Worm (Caenorhabditis elegans) whole organism, late embryonic: ENCODE data around the gene psmd-9.
"Not testable (repeated sequence)": the region's sequence is repeated elsewhere in the genome, so short reads cannot be mapped to it uniquely, and the experiment has no call there.

ENCODE experiments used
- C08G9.2 ChIP-seq: sonication (generic microtip); optimal IDR thresholded peaks from 2 replicates; lab custom pipeline; 2016; ENCODE audit warnings: mild to moderate bottlenecking, missing genetic modification characterization, moderate library complexity, missing compliant biosample characterization
- K09A11.1 ChIP-seq: sonication (generic microtip); optimal IDR thresholded peaks from 2 replicates; lab custom pipeline; 2017; ENCODE audit warnings: antibody characterized with exemption, mild to moderate bottlenecking, missing genetic modification characterization, missing compliant biosample characterization; ENCODE audit not compliant: insufficient read depth
- T23F11.4 ChIP-seq: fragments of 200-800 bp; sonication (Bioruptor generic); optimal IDR thresholded peaks from 2 replicates; lab custom pipeline; 2018; ENCODE audit warnings: mild to moderate bottlenecking, missing genetic modification characterization, missing compliant biosample characterization
- ahr-1 ChIP-seq: sonication (generic microtip); optimal IDR thresholded peaks from 2 replicates; lab custom pipeline; 2016; ENCODE audit warnings: missing genetic modification characterization, missing compliant biosample characterization
- ama-1 ChIP-seq: fragments of 150-350 bp; optimal IDR thresholded peaks from 2 replicates; lab custom pipeline; 2014
- ceh-18 ChIP-seq: sonication (generic microtip); optimal IDR thresholded peaks from 2 replicates; lab custom pipeline; 2016; ENCODE audit warnings: missing genetic modification characterization, missing compliant biosample characterization
- ceh-19 ChIP-seq: fragments of 200-800 bp; sonication (Bioruptor generic); optimal IDR thresholded peaks from 2 replicates; lab custom pipeline; 2018; ENCODE audit warnings: mild to moderate bottlenecking, missing genetic modification characterization, missing compliant biosample characterization
- ceh-2 ChIP-seq: sonication (generic microtip); optimal IDR thresholded peaks from 2 replicates; lab custom pipeline; 2016; ENCODE audit warnings: missing genotype, missing genetic modification characterization, missing compliant biosample characterization
- ceh-22 ChIP-seq: sonication (generic microtip); optimal IDR thresholded peaks from 2 replicates; lab custom pipeline; 2017; ENCODE audit warnings: missing biosample characterization, missing genetic modification characterization
- ceh-31 ChIP-seq: sonication (generic microtip); optimal IDR thresholded peaks from 2 replicates; lab custom pipeline; 2016; ENCODE audit warnings: missing genetic modification characterization, missing compliant biosample characterization
- ceh-45 ChIP-seq: fragments of 200-800 bp; sonication (Bioruptor generic); IDR thresholded peaks from 2 replicates; pipeline ENCODE4 v1.3.6; 2022; ENCODE audit warnings: missing genetic modification reagents, missing genetic modification characterization, missing compliant biosample characterization
- ceh-48 ChIP-seq: sonication (generic microtip); optimal IDR thresholded peaks from 2 replicates; lab custom pipeline; 2016; ENCODE audit warnings: missing genetic modification characterization, inconsistent platforms, missing compliant biosample characterization
- ceh-6 ChIP-seq: fragments of 200-800 bp; sonication (Bioruptor generic); optimal IDR thresholded peaks from 2 replicates; lab custom pipeline; 2018; ENCODE audit warnings: mild to moderate bottlenecking, missing genetic modification characterization, missing compliant biosample characterization
- ceh-9 ChIP-seq: sonication (generic microtip); optimal IDR thresholded peaks from 2 replicates; lab custom pipeline; 2016; ENCODE audit warnings: mild to moderate bottlenecking, missing genetic modification characterization, inconsistent platforms, missing compliant biosample characterization
- che-1 ChIP-seq: sonication (generic microtip); optimal IDR thresholded peaks from 2 replicates; lab custom pipeline; 2016; ENCODE audit warnings: mild to moderate bottlenecking, missing genetic modification characterization, missing compliant biosample characterization
- dmd-4 ChIP-seq: sonication (generic microtip); optimal IDR thresholded peaks from 2 replicates; lab custom pipeline; 2016; ENCODE audit warnings: borderline replicate concordance, missing genetic modification characterization, missing compliant biosample characterization
- elt-2 ChIP-seq: sonication (generic microtip); optimal IDR thresholded peaks from 2 replicates; lab custom pipeline; 2016; ENCODE audit warnings: missing genetic modification reagents, missing genetic modification characterization, missing compliant biosample characterization
- elt-4 ChIP-seq: sonication (generic microtip); optimal IDR thresholded peaks from 2 replicates; lab custom pipeline; 2016; ENCODE audit warnings: missing genetic modification characterization, missing compliant biosample characterization
- ets-4 ChIP-seq: sonication (generic microtip); optimal IDR thresholded peaks from 2 replicates; lab custom pipeline; 2016; ENCODE audit warnings: missing genetic modification characterization, missing compliant biosample characterization
- fkh-6 ChIP-seq: sonication (generic microtip); optimal IDR thresholded peaks from 2 replicates; lab custom pipeline; 2016; ENCODE audit warnings: missing genetic modification characterization, missing compliant biosample characterization
- gmeb-2 ChIP-seq: sonication (generic microtip); optimal IDR thresholded peaks from 2 replicates; lab custom pipeline; 2016; ENCODE audit warnings: missing genetic modification characterization, inconsistent platforms, missing compliant biosample characterization
- hlh-13 ChIP-seq: fragments of 200-800 bp; sonication (Bioruptor generic); optimal IDR thresholded peaks from 2 replicates; lab custom pipeline; 2018; ENCODE audit warnings: mild to moderate bottlenecking, missing genetic modification characterization, missing compliant biosample characterization
- hlh-15 ChIP-seq: sonication (generic microtip); optimal IDR thresholded peaks from 2 replicates; lab custom pipeline; 2016; ENCODE audit warnings: missing genetic modification characterization, missing compliant biosample characterization
- hlh-6 ChIP-seq: sonication (generic microtip); optimal IDR thresholded peaks from 2 replicates; lab custom pipeline; 2016; ENCODE audit warnings: missing genotype, missing genetic modification characterization, missing compliant biosample characterization
- nhr-11 ChIP-seq: fragments of 150-350 bp; optimal IDR thresholded peaks from 2 replicates; lab custom pipeline; 2014; ENCODE audit warnings: missing biosample characterization, missing genetic modification characterization
- npax-4 ChIP-seq: sonication (generic microtip); optimal IDR thresholded peaks from 2 replicates; lab custom pipeline; 2016; ENCODE audit warnings: missing genetic modification characterization, missing compliant biosample characterization
- odd-2 ChIP-seq: sonication (generic microtip); optimal IDR thresholded peaks from 2 replicates; lab custom pipeline; 2017; ENCODE audit warnings: antibody characterized with exemption, mild to moderate bottlenecking, missing genetic modification characterization, missing compliant biosample characterization
- pag-3 ChIP-seq: sonication (generic microtip); optimal IDR thresholded peaks from 2 replicates; lab custom pipeline; 2016; ENCODE audit warnings: missing compliant biosample characterization, missing genetic modification characterization, borderline replicate concordance
- pax-1 ChIP-seq: fragments of 150-350 bp; optimal IDR thresholded peaks from 2 replicates; lab custom pipeline; 2014; ENCODE audit warnings: missing biosample characterization, missing genetic modification characterization
- pha-2 ChIP-seq: sonication (generic microtip); optimal IDR thresholded peaks from 2 replicates; lab custom pipeline; 2017; ENCODE audit warnings: mild to moderate bottlenecking, missing genetic modification characterization, missing compliant biosample characterization
- pqm-1 ChIP-seq: sonication (generic microtip); optimal IDR thresholded peaks from 2 replicates; lab custom pipeline; 2016; ENCODE audit warnings: missing genetic modification characterization, missing compliant biosample characterization
- ref-2 ChIP-seq: sonication (generic microtip); optimal IDR thresholded peaks from 2 replicates; lab custom pipeline; 2016; ENCODE audit warnings: missing genetic modification characterization, missing compliant biosample characterization
- sdc-2 ChIP-seq: sonication (generic microtip); optimal IDR thresholded peaks from 2 replicates; lab custom pipeline; 2016; ENCODE audit warnings: missing genotype, missing genetic modification characterization, missing compliant biosample characterization
- sox-4 ChIP-seq: sonication (generic microtip); optimal IDR thresholded peaks from 2 replicates; lab custom pipeline; 2017; ENCODE audit warnings: mild to moderate bottlenecking, missing genetic modification characterization, inconsistent platforms, missing compliant biosample characterization
- tbx-2 ChIP-seq: sonication (generic microtip); optimal IDR thresholded peaks from 2 replicates; lab custom pipeline; 2016; ENCODE audit warnings: missing genetic modification characterization, missing compliant biosample characterization
- tbx-7 ChIP-seq: sonication (generic microtip); optimal IDR thresholded peaks from 2 replicates; lab custom pipeline; 2016; ENCODE audit warnings: missing genotype, missing genetic modification characterization, missing compliant biosample characterization
- ttx-3 ChIP-seq: sonication (generic microtip); optimal IDR thresholded peaks from 2 replicates; lab custom pipeline; 2016; ENCODE audit warnings: missing genetic modification reagents, missing genetic modification characterization, missing compliant biosample characterization
- unc-42 ChIP-seq: sonication (generic microtip); optimal IDR thresholded peaks from 2 replicates; lab custom pipeline; 2016; ENCODE audit warnings: missing genotype, missing genetic modification characterization, missing compliant biosample characterization
- zip-5 ChIP-seq: sonication (generic microtip); optimal IDR thresholded peaks from 2 replicates; lab custom pipeline; 2016; ENCODE audit warnings: missing genetic modification characterization, missing compliant biosample characterization
- ztf-16 ChIP-seq: sonication (generic microtip); optimal IDR thresholded peaks from 2 replicates; lab custom pipeline; 2017; ENCODE audit warnings: missing genetic modification characterization, missing compliant biosample characterization

Gene psmd-9

DNA sequence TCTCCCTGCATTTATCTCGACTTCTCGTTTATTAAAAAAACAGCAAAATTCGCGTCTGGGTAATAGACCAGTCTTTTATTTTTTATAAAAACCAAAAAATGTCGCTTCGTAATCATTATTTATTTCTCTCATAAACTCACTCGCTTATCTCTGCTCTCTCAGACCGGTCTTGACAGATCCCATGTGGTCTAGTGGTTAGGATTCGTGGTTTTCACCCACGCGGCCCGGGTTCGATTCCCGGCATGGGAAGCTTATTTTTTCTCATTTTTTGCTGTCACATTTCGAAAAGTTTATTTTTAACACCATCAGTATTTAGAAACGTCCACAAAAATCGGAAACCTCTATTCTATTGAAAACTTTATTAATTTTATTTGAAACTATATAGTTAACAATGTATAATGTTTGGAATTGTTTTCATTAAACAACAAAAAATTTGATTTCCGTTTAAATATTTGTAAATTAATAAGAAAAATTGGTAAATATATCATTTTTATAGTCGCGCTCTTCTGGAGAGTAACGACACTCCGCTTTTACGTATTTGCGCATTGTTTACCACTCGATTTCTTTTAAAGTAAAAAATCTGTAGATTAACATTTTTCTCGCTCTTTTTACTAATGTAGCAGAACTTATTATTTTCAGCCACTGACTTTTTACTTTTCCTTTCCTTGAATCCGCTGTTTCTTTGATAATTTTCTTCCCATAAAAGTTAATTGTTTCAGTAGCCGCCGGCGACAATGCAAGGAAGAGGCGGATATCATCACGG, 3.7 kb upstream of the psmd-9 start, which contains the start of gene hrpl-1 (continued):
- peak; percentile 45 for TF ChIP-seq sox-4 (tag; lab: Kevin White, UChicago)
- TF ChIP-seq ceh-45: 0 out of 2 replicates have a peak, but pooled peaks have one; percentile 60
- TF ChIP-seq elt-2 (tag; lab: Kevin White, UChicago): peak; percentile 9

DNA sequence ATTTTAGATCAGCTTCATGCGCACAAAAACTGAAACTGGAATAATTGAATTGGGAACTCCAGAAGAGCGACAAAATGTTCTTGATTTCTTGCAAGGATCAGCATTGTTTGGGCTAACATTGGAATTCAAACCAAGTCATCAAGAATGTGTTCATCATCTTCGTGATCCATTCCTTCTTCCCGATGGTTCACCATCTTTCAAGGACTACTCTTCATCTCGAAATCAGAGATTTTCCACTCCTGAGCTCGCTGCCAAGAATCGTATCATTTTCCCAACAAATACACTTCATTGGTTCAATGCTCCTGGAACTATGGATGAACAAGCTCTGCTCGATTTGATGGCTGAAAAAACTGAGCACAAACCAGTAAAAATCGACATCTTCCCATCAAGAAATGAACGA, 1.2 kb upstream of the psmd-9 start:
- TF ChIP-seq zip-5 (tag; lab: Kevin White, UChicago): no peak
- TF ChIP-seq, all 69 proteins: peak for 0

DNA sequence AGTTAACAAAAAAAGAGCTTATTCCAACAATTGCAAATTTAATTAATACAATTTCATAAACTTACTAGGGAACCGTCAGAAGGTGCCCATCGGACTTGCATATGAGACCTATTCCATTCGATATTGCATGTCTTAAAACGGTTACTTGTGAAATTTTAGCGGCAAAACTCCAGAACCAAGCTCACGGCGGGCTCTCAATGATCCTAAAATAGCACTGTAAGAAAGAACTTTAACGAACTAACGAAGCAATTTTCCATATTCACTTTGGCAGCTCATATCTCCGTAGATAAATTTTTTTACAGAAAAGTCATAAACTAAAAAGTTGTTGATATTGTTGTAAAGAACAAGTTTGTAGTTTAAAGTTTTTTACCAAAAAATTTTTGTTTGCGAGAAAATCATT, 5.8 kb downstream of the psmd-9 start, which contains the start of gene B0252.3:
Gene B0252.3 (minus strand): TSS at position 101 of the 400 bp plus-strand sequence.
- not testable (repeated sequence) for TF ChIP-seq npax-4; ttx-3 (tag; lab: Kevin White, UChicago); odd-2 (tag; lab: Kevin White, UChicago)

DNA sequence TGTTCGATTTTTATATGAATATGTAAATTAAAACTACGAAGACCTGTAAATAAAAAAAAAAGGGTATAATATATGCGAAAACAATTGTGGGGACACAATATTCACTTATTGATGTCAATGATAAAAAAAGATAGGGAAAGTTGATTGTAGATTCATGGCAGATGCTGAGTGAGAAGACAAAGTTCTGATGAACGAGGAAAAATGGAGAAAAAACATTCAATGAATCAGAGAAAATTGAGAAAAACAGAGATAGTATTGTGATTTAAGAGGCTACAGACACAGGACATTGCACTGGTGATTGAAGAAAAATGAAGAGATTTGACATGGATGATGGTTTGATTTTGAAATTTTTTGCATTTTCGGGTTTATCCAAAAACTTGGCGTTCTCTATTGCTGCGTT, 6.8 kb downstream of the psmd-9 start:
- TF ChIP-seq ceh-19 (GFP tag; lab: Kevin White, UChicago): no peak

DNA sequence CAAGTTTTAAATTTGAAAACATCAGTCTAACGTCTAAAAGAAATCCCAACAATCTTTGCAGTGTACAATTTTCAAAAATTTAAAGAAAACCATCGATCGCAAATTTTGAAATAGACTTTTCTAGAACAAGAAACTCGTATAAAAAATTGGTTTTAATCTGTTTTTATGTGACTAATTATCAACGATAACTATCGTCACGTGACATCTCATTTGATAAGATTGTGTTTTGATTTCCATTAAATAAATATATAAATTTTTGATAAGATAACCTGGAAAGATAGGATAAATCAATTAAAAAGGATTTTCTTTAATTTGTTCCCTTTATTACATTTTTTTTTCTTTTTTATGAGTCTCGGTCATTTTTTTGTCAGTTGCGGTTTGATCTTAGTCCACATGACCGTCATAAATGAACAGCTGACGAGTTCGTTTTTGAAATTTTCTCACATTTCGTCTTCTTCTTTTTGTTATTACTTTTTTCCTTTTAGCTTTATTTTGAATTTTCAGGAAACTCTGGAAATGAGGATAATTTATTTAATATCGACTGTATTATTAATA, 7.8 kb downstream of the psmd-9 start, which contains the start of gene asm-1:
Gene asm-1 (plus strand): TSS at position 505 of the 555 bp plus-strand sequence.
- TF ChIP-seq ref-2 (tag; lab: Kevin White, UChicago): no peak
- no peak for TF ChIP-seq ceh-18 (tag; lab: Kevin White, UChicago)
- TF ChIP-seq elt-2 (tag; lab: Kevin White, UChicago): peak; percentile 62

DNA sequence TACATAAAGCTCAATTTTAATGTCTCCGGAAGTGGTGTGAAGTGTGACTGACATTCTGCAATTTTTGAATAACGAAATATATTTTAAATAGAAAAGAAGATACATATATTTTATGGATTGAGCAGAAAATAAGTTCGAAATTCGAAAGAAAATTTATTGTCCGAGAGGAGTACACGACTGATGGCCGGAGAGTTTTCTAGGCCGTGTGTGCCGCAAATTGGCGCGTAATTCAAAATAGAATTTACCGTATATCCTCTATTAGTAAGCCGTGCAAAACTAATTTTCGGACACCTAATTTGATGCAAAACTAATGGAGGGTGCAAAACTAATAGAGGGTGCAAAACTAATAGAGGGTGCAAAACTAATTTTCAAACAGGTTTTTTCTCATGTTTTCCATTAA, 11.4 kb downstream of the psmd-9 start, which contains the start of gene cyn-10:
Gene cyn-10 (minus strand): TSS at position 57 of the 400 bp plus-strand sequence.
- no peak for TF ChIP-seq pag-3 (tag; lab: Kevin White, UChicago)
- TF ChIP-seq ceh-22 (tag; lab: Kevin White, UChicago): no peak
- TF ChIP-seq zip-5 (tag; lab: Kevin White, UChicago): peak; percentile 84
- peak; percentile 95 for TF ChIP-seq ceh-31 (tag; lab: Kevin White, UChicago)
- no peak for TF ChIP-seq che-1 (tag; lab: Kevin White, UChicago)
- peak; percentile 16 for TF ChIP-seq ceh-6
- no peak for TF ChIP-seq nhr-11 (tag; lab: Kevin White, UChicago)
- TF ChIP-seq pha-2 (tag; lab: Kevin White, UChicago): no peak
- peak; percentile 89 for TF ChIP-seq ets-4 (tag; lab: Kevin White, UChicago)
- peak; percentile 50 for TF ChIP-seq gmeb-2 (tag; lab: Kevin White, UChicago)
- peak; percentile 98 for TF ChIP-seq tbx-7 (tag; lab: Kevin White, UChicago)
- no peak for TF ChIP-seq hlh-15 (tag; lab: Kevin White, UChicago)
- TF ChIP-seq pax-1 (tag; lab: Kevin White, UChicago): no peak
- peak; percentile 44 for TF ChIP-seq hlh-13
- TF ChIP-seq unc-42 (tag; lab: Kevin White, UChicago): peak; percentile 59
- TF ChIP-seq K09A11.1 (tag; lab: Kevin White, UChicago): no peak
- TF ChIP-seq dmd-4: no peak
- no peak for TF ChIP-seq sdc-2
- TF ChIP-seq sox-4 (tag; lab: Kevin White, UChicago): no peak
- TF ChIP-seq ceh-2 (tag; lab: Kevin White, UChicago): peak; percentile 95
- peak; percentile 55 for TF ChIP-seq fkh-6 (tag; lab: Kevin White, UChicago)
- no peak for TF ChIP-seq elt-4 (tag; lab: Kevin White, UChicago)
- TF ChIP-seq ama-1 (lab: Kevin White, UChicago): no peak
- no peak for TF ChIP-seq T23F11.4 (GFP tag; lab: Kevin White, UChicago)
- TF ChIP-seq pqm-1 (tag; lab: Kevin White, UChicago): peak; percentile 12
- TF ChIP-seq ceh-9: no peak
- peak; percentile 89 for TF ChIP-seq tbx-2 (tag; lab: Kevin White, UChicago)
- TF ChIP-seq ceh-48 (tag; lab: Kevin White, UChicago): no peak
- no peak for TF ChIP-seq hlh-6
- TF ChIP-seq ceh-18 (tag; lab: Kevin White, UChicago): peak; percentile 22
- TF ChIP-seq ahr-1 (tag; lab: Kevin White, UChicago): peak; percentile 40
- peak; percentile 39 for TF ChIP-seq ztf-16
- peak; percentile 49 for TF ChIP-seq ttx-3 (tag; lab: Kevin White, UChicago)
- TF ChIP-seq C08G9.2 (tag; lab: Kevin White, UChicago): peak; percentile 96
